Worm (Caenorhabditis elegans) whole organism, mixed stage, embryonic: ENCODE data around the gene Y75B12A.2.

ENCODE experiments used
- blmp-1 ChIP-seq: fragments of 150-350 bp; optimal IDR thresholded peaks from 2 replicates; lab custom pipeline; 2014; ENCODE audit warnings: missing biosample characterization, missing genetic modification characterization
- nhr-76 ChIP-seq: sonication (generic microtip); optimal IDR thresholded peaks from 2 replicates; lab custom pipeline; 2017; ENCODE audit warnings: missing biosample characterization, missing genetic modification characterization
- snpc-4 ChIP-seq: fragments of 150-350 bp; optimal IDR thresholded peaks from 2 replicates; lab custom pipeline; 2014; ENCODE audit warnings: missing biosample characterization, missing genetic modification characterization
- unc-39 ChIP-seq: fragments of 150-350 bp; optimal IDR thresholded peaks from 2 replicates; lab custom pipeline; 2014; ENCODE audit warnings: missing biosample characterization, missing genetic modification characterization
- unc-62 ChIP-seq: fragments of 150-350 bp; optimal IDR thresholded peaks from 2 replicates; lab custom pipeline; 2014; ENCODE audit warnings: missing biosample characterization, missing genetic modification reagents, missing genetic modification characterization

- no peak for TF ChIP-seq blmp-1 (tag; lab: Kevin White, UChicago)
- no peak for TF ChIP-seq snpc-4 (tag; lab: Kevin White, UChicago)
- TF ChIP-seq unc-39 (tag; lab: Kevin White, UChicago), result no peak
- no peak for TF ChIP-seq unc-62
- TF ChIP-seq nhr-76 (tag; lab: Kevin White, UChicago), result no peak
Measured at ce11 chrV:15158691-15159090, 49.3 kb downstream of the Y75B12A.2 start, which contains the start of gene str-45.
